Worm (Caenorhabditis elegans): Measurements from ENCODE around the gene F09G8.7.

- TF ChIP-seq ceh-19 (GFP tag; optimal IDR thresholded peaks at IDR 0.05) (no peak), elt-2 (tag; optimal IDR thresholded peaks at IDR 0.05) (no peak), ets-4 (tag; optimal IDR thresholded peaks at IDR 0.05) (no peak), ceh-6 (GFP tag; optimal IDR thresholded peaks at IDR 0.05) (no peak), unc-86 (tag; optimal IDR thresholded peaks at IDR 0.05) (no peak), ttx-3 (tag; optimal IDR thresholded peaks at IDR 0.05) (no peak)
Observed at ce11 chrIII:8254938-8255337, 13.2 kb downstream of the F09G8.7 start, which contains the start of gene F09G8.5.
